Worm (Caenorhabditis elegans): Measurements from ENCODE around the gene F35B12.10.

F35B12.10 gene

DNA sequence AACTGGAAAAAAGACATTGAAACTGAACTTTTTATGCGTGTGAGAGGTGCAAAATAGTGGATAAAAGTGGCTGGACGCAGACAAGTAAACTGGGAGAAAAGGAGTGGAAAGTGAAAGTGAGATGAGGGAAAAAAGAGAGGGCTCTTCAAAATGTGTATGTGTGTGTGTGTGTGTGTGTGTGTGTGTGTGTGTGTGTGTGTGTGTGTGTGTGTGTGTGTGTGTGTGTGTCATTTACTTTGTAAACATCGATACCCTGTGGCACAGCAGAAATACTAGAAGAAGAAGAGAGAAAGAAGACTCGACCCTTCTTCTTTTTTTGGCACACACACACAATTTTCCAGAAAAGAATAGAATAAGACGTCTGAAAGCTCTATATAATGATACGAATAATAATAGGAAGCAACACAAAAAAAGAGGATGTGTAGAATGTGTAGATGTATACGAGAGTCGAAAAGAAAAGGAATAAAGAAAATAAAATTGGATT, 9.6 kb upstream of the F35B12.10 start:
- TF ChIP-seq C34F6.9 (tag; optimal IDR thresholded peaks at IDR 0.05): peak; percentile 69
- peak; percentile 90 for TF ChIP-seq F13H6.1 (tag; optimal IDR thresholded peaks at IDR 0.05)
- TF ChIP-seq dmd-4 (tag; optimal IDR thresholded peaks at IDR 0.05): no peak
- peak in 1 of 2 experiments; percentile 11 for TF ChIP-seq mdl-1 (tag; optimal IDR thresholded peaks at IDR 0.05)
- TF ChIP-seq skn-1 (tag; optimal IDR thresholded peaks at IDR 0.05): no peak
- TF ChIP-seq aly-2 (tag; optimal IDR thresholded peaks at IDR 0.05): no peak
- TF ChIP-seq nhr-23 (tag; optimal IDR thresholded peaks at IDR 0.05): no peak
- TF ChIP-seq unc-39 (tag; optimal IDR thresholded peaks at IDR 0.05): no peak
- TF ChIP-seq nhr-12 (tag; optimal IDR thresholded peaks at IDR 0.05): no peak
- no peak for TF ChIP-seq lin-13 (GFP tag; optimal IDR thresholded peaks at IDR 0.05)
- TF ChIP-seq blmp-1 (tag; optimal IDR thresholded peaks at IDR 0.05; ENCODE audit: insufficient read depth): peak; percentile 58
- TF ChIP-seq ztf-11 (tag; optimal IDR thresholded peaks at IDR 0.05): no peak
- TF ChIP-seq nhr-237 (tag; optimal IDR thresholded peaks at IDR 0.05): no peak
- TF ChIP-seq crh-2 (tag; optimal IDR thresholded peaks at IDR 0.05): peak; percentile 70
- TF ChIP-seq lin-39 (tag; optimal IDR thresholded peaks at IDR 0.05): no peak
- no peak for TF ChIP-seq unc-62 (GFP tag; optimal IDR thresholded peaks at IDR 0.05)
- TF ChIP-seq peb-1 (tag; optimal IDR thresholded peaks at IDR 0.05): no peak
- TF ChIP-seq lin-11 (tag; optimal IDR thresholded peaks at IDR 0.05): no peak
- TF ChIP-seq ama-1 (optimal IDR thresholded peaks at IDR 0.05): no peak
- peak; percentile 85 for TF ChIP-seq unc-55 (GFP tag; optimal IDR thresholded peaks at IDR 0.05)
- TF ChIP-seq nhr-77 (tag; optimal IDR thresholded peaks at IDR 0.05): no peak
- peak; percentile 53 for TF ChIP-seq nhr-6 (tag; optimal IDR thresholded peaks at IDR 0.05)
- peak; percentile 81 for TF ChIP-seq zag-1 (tag; optimal IDR thresholded peaks at IDR 0.05)
- no peak for TF ChIP-seq elt-1 (tag; optimal IDR thresholded peaks at IDR 0.05)
- no peak for TF ChIP-seq R02D3.7 (tag; optimal IDR thresholded peaks at IDR 0.05)
- TF ChIP-seq nhr-25 (tag; optimal IDR thresholded peaks at IDR 0.05): no peak
- TF ChIP-seq ztf-1 (GFP tag; conservative IDR thresholded peaks at IDR 0.05): no peak
- no peak for TF ChIP-seq nhr-21 (tag; optimal IDR thresholded peaks at IDR 0.05)
- TF ChIP-seq nhr-129 (tag; optimal IDR thresholded peaks at IDR 0.05): peak; percentile 80
- TF ChIP-seq mab-5 (tag; optimal IDR thresholded peaks at IDR 0.05): peak; percentile 62
- peak; percentile 46 for TF ChIP-seq sem-4 (tag; optimal IDR thresholded peaks at IDR 0.05)
- TF ChIP-seq sma-3 (GFP tag; optimal IDR thresholded peaks at IDR 0.05): no peak
- no peak for TF ChIP-seq ZK546.5 (tag; optimal IDR thresholded peaks at IDR 0.05)
- no peak for TF ChIP-seq alr-1 (tag; optimal IDR thresholded peaks at IDR 0.05)
- peak; percentile 43 for TF ChIP-seq sma-9 (GFP tag; optimal IDR thresholded peaks at IDR 0.05)
- no peak for TF ChIP-seq sma-9 (tag; optimal IDR thresholded peaks at IDR 0.05)
- no peak for TF ChIP-seq elt-3 (tag; optimal IDR thresholded peaks at IDR 0.05)
- no peak for TF ChIP-seq mbf-1 (tag; optimal IDR thresholded peaks at IDR 0.05)
- TF ChIP-seq ceh-16 (tag; optimal IDR thresholded peaks at IDR 0.05): no peak
- peak; percentile 7 to 54 for TF ChIP-seq lsy-2 (tag; optimal IDR thresholded peaks at IDR 0.05)
- TF ChIP-seq fos-1 (tag; optimal IDR thresholded peaks at IDR 0.05): no peak
- peak; percentile 42 for TF ChIP-seq nhr-11 (tag; optimal IDR thresholded peaks at IDR 0.05)
- TF ChIP-seq snpc-4 (tag; optimal IDR thresholded peaks at IDR 0.05): peak; percentile 43
- TF ChIP-seq gmeb-1 (tag; optimal IDR thresholded peaks at IDR 0.05): no peak
- peak; percentile 42 for TF ChIP-seq egl-27 (tag; optimal IDR thresholded peaks at IDR 0.05)
- TF ChIP-seq ztf-4 (tag; optimal IDR thresholded peaks at IDR 0.05): peak; percentile 83
- TF ChIP-seq Y55F3AM.14 (GFP tag; optimal IDR thresholded peaks at IDR 0.05): peak; percentile 69
- no peak for TF ChIP-seq nhr-10 (tag; optimal IDR thresholded peaks at IDR 0.05)
- TF ChIP-seq ceh-82 (tag; optimal IDR thresholded peaks at IDR 0.05): no peak
